Worm (Caenorhabditis elegans) whole organism, L2 larva: ENCODE data around the gene cogc-4.

Experiments
- C34F6.9 ChIP-seq: fragments of 150-350 bp; optimal IDR thresholded peaks from 2 replicates; lab custom pipeline; 2014; ENCODE audit warnings: missing biosample characterization, missing genetic modification characterization
- F13H6.1 ChIP-seq: sonication (generic microtip); optimal IDR thresholded peaks from 2 replicates; lab custom pipeline; 2016; ENCODE audit warnings: missing genetic modification characterization, missing compliant biosample characterization
- R02D3.7 ChIP-seq: fragments of 150-350 bp; optimal IDR thresholded peaks from 2 replicates; lab custom pipeline; 2014; ENCODE audit warnings: missing biosample characterization, missing genetic modification characterization
- ZK546.5 ChIP-seq: sonication (generic microtip); optimal IDR thresholded peaks from 2 replicates; lab custom pipeline; 2017; ENCODE audit warnings: missing biosample characterization, missing genetic modification characterization
- alr-1 ChIP-seq: fragments of 150-350 bp; optimal IDR thresholded peaks from 2 replicates; lab custom pipeline; 2014; ENCODE audit warnings: missing biosample characterization, missing genetic modification characterization
- aly-2 ChIP-seq: fragments of 150-350 bp; optimal IDR thresholded peaks from 2 replicates; lab custom pipeline; 2014; ENCODE audit warnings: missing biosample characterization, missing genetic modification characterization
- ama-1 ChIP-seq: fragments of 150-350 bp; optimal IDR thresholded peaks from 2 replicates; lab custom pipeline; 2018; ENCODE audit warnings: inconsistent platforms
- blmp-1 ChIP-seq: sonication (generic microtip); optimal IDR thresholded peaks from 2 replicates; lab custom pipeline; 2017; ENCODE audit warnings: missing genetic modification characterization, mild to moderate bottlenecking, missing compliant biosample characterization, antibody characterized with exemption, moderate library complexity; ENCODE audit not compliant: insufficient read depth
- ceh-82 ChIP-seq: fragments of 150-350 bp; optimal IDR thresholded peaks from 2 replicates; lab custom pipeline; 2014; ENCODE audit warnings: missing biosample characterization, missing genetic modification characterization
- crh-2 ChIP-seq: sonication (generic microtip); optimal IDR thresholded peaks from 2 replicates; lab custom pipeline; 2017; ENCODE audit warnings: missing biosample characterization, missing genetic modification characterization
- dmd-4 ChIP-seq: sonication (generic microtip); optimal IDR thresholded peaks from 2 replicates; lab custom pipeline; 2017; ENCODE audit warnings: missing biosample characterization, missing genetic modification characterization
- egl-27 ChIP-seq: sonication (generic microtip); optimal IDR thresholded peaks from 3 replicates; lab custom pipeline; 2017; ENCODE audit warnings: missing biosample characterization, missing genetic modification reagents, missing genetic modification characterization
- elt-1 ChIP-seq: fragments of 150-350 bp; optimal IDR thresholded peaks from 2 replicates; lab custom pipeline; 2014; ENCODE audit warnings: missing biosample characterization, missing genetic modification characterization
- elt-3 ChIP-seq: sonication (generic microtip); optimal IDR thresholded peaks from 2 replicates; lab custom pipeline; 2017; ENCODE audit warnings: missing biosample characterization, missing genetic modification characterization
- gmeb-1 ChIP-seq: fragments of 150-350 bp; optimal IDR thresholded peaks from 2 replicates; lab custom pipeline; 2014; ENCODE audit warnings: missing biosample characterization, missing genetic modification characterization
- lin-11 ChIP-seq: fragments of 150-350 bp; sonication (generic microtip); optimal IDR thresholded peaks from 2 replicates; lab custom pipeline; 2014; ENCODE audit warnings: missing biosample characterization, missing genetic modification characterization, inconsistent platforms, mixed read lengths
- lin-13 ChIP-seq: fragments of 150-350 bp; optimal IDR thresholded peaks from 2 replicates; lab custom pipeline; 2014; ENCODE audit warnings: missing biosample characterization, missing genetic modification reagents, missing genetic modification characterization
- lin-39 ChIP-seq: fragments of 150-350 bp; optimal IDR thresholded peaks from 2 replicates; lab custom pipeline; 2014; ENCODE audit warnings: missing biosample characterization, missing genetic modification reagents, missing genetic modification characterization
- lsy-2 ChIP-seq, 2 experiments: fragments of 150-350 bp in 1 of 2; sonication (generic microtip) in 1 of 2; optimal IDR thresholded peaks; 2 replicates each; lab custom pipeline; 2014 to 2017; ENCODE audit warnings: missing biosample characterization in 2 of 2, missing genetic modification characterization in 2 of 2
- mbf-1 ChIP-seq: sonication (generic microtip); optimal IDR thresholded peaks from 2 replicates; lab custom pipeline; 2017; ENCODE audit warnings: missing biosample characterization, missing genetic modification characterization
- mdl-1 ChIP-seq, 2 experiments: fragments of 150-350 bp in 1 of 2; sonication (generic microtip) in 1 of 2; optimal IDR thresholded peaks; 2 replicates each; lab custom pipeline; 2017; ENCODE audit warnings: missing biosample characterization in 2 of 2, missing genetic modification characterization in 2 of 2
- nhr-11 ChIP-seq: fragments of 150-350 bp; optimal IDR thresholded peaks from 2 replicates; lab custom pipeline; 2014; ENCODE audit warnings: missing biosample characterization, missing genetic modification characterization
- nhr-12 ChIP-seq: fragments of 150-350 bp; optimal IDR thresholded peaks from 2 replicates; lab custom pipeline; 2014; ENCODE audit warnings: missing biosample characterization, missing genetic modification characterization
- nhr-129 ChIP-seq: fragments of 150-350 bp; optimal IDR thresholded peaks from 2 replicates; lab custom pipeline; 2014; ENCODE audit warnings: missing biosample characterization, missing genetic modification characterization
- nhr-21 ChIP-seq: fragments of 150-350 bp; optimal IDR thresholded peaks from 2 replicates; lab custom pipeline; 2014; ENCODE audit warnings: missing biosample characterization, missing genetic modification characterization
- nhr-23 ChIP-seq: fragments of 150-350 bp; optimal IDR thresholded peaks from 2 replicates; lab custom pipeline; 2014; ENCODE audit warnings: missing biosample characterization, missing genetic modification reagents, missing genetic modification characterization
- nhr-237 ChIP-seq: fragments of 150-350 bp; optimal IDR thresholded peaks from 2 replicates; lab custom pipeline; 2014; ENCODE audit warnings: missing biosample characterization, missing genetic modification characterization
- nhr-25 ChIP-seq: fragments of 150-350 bp; sonication (generic microtip); optimal IDR thresholded peaks from 3 replicates; lab custom pipeline; 2014; ENCODE audit warnings: missing biosample characterization, missing genetic modification characterization
- nhr-6 ChIP-seq: fragments of 150-350 bp; optimal IDR thresholded peaks from 2 replicates; lab custom pipeline; 2014; ENCODE audit warnings: missing biosample characterization, missing genetic modification characterization
- nhr-77 ChIP-seq: fragments of 150-350 bp; optimal IDR thresholded peaks from 2 replicates; lab custom pipeline; 2014; ENCODE audit warnings: missing biosample characterization, missing genetic modification characterization
- peb-1 ChIP-seq: fragments of 150-350 bp; optimal IDR thresholded peaks from 2 replicates; lab custom pipeline; 2014; ENCODE audit warnings: missing biosample characterization, missing genetic modification characterization
- skn-1 ChIP-seq: sonication (generic microtip); optimal IDR thresholded peaks from 2 replicates; lab custom pipeline; 2017; ENCODE audit warnings: missing biosample characterization, missing genetic modification characterization
- sma-3 ChIP-seq: sonication (generic microtip); optimal IDR thresholded peaks from 2 replicates; lab custom pipeline; 2016; ENCODE audit warnings: missing genetic modification reagents, missing genetic modification characterization, missing compliant biosample characterization
- sma-9 ChIP-seq, 2 experiments: fragments of 150-350 bp in 1 of 2; sonication (generic microtip) in 1 of 2; optimal IDR thresholded peaks; 2 replicates each; lab custom pipeline; 2014 to 2016; ENCODE audit warnings: missing genetic modification characterization in 2 of 2, mild to moderate bottlenecking in 1 of 2, missing biosample characterization in 1 of 2, missing compliant biosample characterization in 1 of 2, missing genetic modification reagents in 1 of 2, moderate library complexity in 1 of 2
- snpc-4 ChIP-seq: fragments of 150-350 bp; optimal IDR thresholded peaks from 2 replicates; lab custom pipeline; 2014; ENCODE audit warnings: missing biosample characterization, missing genetic modification characterization
- unc-39 ChIP-seq: fragments of 150-350 bp; optimal IDR thresholded peaks from 2 replicates; lab custom pipeline; 2014; ENCODE audit warnings: missing biosample characterization, missing genetic modification characterization
- unc-55 ChIP-seq: fragments of 150-350 bp; sonication (generic microtip); optimal IDR thresholded peaks from 3 replicates; lab custom pipeline; 2014; ENCODE audit warnings: missing biosample characterization, missing genetic modification reagents, missing genetic modification characterization
- zag-1 ChIP-seq: fragments of 150-350 bp; optimal IDR thresholded peaks from 2 replicates; lab custom pipeline; 2014; ENCODE audit warnings: missing biosample characterization, missing genetic modification characterization
- ztf-1 ChIP-seq: fragments of 200-800 bp; sonication (Bioruptor generic); conservative IDR thresholded peaks from 2 replicates; pipeline ENCODE4 v1.3.6; 2022; ENCODE audit warnings: missing genetic modification characterization, missing compliant biosample characterization
- ztf-11 ChIP-seq: sonication (generic microtip); optimal IDR thresholded peaks from 2 replicates; lab custom pipeline; 2017; ENCODE audit warnings: missing biosample characterization, missing genetic modification characterization

Gene cogc-4

ce11 chrII:1397703-1398102 is 5.5 kb upstream of the cogc-4 start, which contains the start of gene F54D12.8:
Gene F54D12.8 (minus strand): TSS chrII:1398038.
- TF ChIP-seq ztf-11 (tag; lab: Kevin White, UChicago), result no peak
- no peak for TF ChIP-seq sma-9 (GFP tag; optimal IDR thresholded peaks at IDR 0.05; lab: Kevin White, UChicago)
- TF ChIP-seq sma-9 (tag; optimal IDR thresholded peaks at IDR 0.05; lab: Kevin White, UChicago), result no peak
- no peak for TF ChIP-seq crh-2 (tag; lab: Kevin White, UChicago)
- no peak for TF ChIP-seq unc-39 (tag; lab: Kevin White, UChicago)
- TF ChIP-seq elt-1 (tag; lab: Kevin White, UChicago), result no peak

DNA sequence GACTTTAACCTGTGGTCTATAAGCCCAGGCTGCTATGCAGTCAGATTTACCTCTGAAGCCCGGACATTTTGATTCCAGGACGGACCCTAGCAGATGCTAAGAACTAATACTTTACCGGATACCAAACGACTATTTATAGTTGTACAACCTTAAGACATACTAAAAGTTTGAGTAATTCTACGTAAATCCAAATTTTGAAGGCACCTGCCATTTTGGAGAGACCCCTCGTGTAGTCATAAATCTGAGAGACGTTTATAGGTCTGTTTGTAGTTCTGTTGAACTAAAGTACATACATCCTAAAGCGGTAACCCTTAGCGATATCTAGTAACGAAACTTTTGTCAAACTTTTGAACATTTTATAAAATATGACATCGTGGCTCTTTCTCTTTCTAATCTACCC is 4.8 kb upstream of the cogc-4 start, which contains the start of gene F54D12.2:
F54D12.2 (plus strand) TSS at position 301 of the 400 bp plus-strand sequence.
- no peak for TF ChIP-seq lin-39
- TF ChIP-seq C34F6.9 (tag; lab: Kevin White, UChicago), result no peak
- TF ChIP-seq elt-3, result no peak
- no peak for TF ChIP-seq nhr-21 (tag; lab: Kevin White, UChicago)
- no peak for TF ChIP-seq zag-1
- no peak for TF ChIP-seq nhr-25 (tag; lab: Kevin White, UChicago)
- no peak for TF ChIP-seq R02D3.7 (tag; lab: Kevin White, UChicago)
- TF ChIP-seq nhr-6 (tag; lab: Kevin White, UChicago), result no peak
- no peak for TF ChIP-seq nhr-129 (tag; lab: Kevin White, UChicago)
- no peak for TF ChIP-seq dmd-4 (tag; lab: Kevin White, UChicago)
- TF ChIP-seq, all 48 proteins: peak for 0

DNA sequence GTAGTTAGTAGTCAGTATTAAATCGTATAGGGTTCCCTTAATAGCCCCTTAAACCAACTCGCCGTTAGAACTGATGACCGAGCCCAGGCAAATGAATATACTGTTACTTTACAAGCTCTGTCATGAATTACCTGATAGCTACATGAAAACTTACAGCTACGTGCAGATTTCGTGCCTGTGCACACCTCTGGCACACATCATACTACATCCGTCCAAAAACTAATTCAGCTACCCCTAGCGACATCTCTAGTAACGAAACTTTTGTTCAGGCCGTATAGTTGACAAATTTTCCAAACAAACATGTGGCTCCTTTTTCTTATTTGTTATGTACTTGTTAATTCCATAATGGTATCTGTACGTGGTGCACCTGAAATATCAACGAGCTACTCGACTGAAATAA is 3.1 kb upstream of the cogc-4 start, which contains the start of gene F54D12.1:
F54D12.1 (plus strand) TSS at position 301 of the 400 bp plus-strand sequence.
- TF ChIP-seq unc-39 (tag; lab: Kevin White, UChicago) (no peak), blmp-1 (no peak), ztf-1 (GFP tag; lab: Robert Waterston, UW) (no peak), lin-11 (tag; lab: Kevin White, UChicago) (no peak), lin-13 (GFP tag; lab: Kevin White, UChicago) (no peak), skn-1 (tag; lab: Kevin White, UChicago) (no peak), elt-1 (tag; lab: Kevin White, UChicago) (no peak), aly-2 (tag; lab: Kevin White, UChicago) (no peak), nhr-129 (tag; lab: Kevin White, UChicago) (no peak), crh-2 (tag; lab: Kevin White, UChicago) (no peak), nhr-6 (tag; lab: Kevin White, UChicago) (no peak), nhr-21 (tag; lab: Kevin White, UChicago) (no peak), ZK546.5 (tag; lab: Kevin White, UChicago) (no peak)
- TF ChIP-seq, all 48 proteins: peak for 0

DNA sequence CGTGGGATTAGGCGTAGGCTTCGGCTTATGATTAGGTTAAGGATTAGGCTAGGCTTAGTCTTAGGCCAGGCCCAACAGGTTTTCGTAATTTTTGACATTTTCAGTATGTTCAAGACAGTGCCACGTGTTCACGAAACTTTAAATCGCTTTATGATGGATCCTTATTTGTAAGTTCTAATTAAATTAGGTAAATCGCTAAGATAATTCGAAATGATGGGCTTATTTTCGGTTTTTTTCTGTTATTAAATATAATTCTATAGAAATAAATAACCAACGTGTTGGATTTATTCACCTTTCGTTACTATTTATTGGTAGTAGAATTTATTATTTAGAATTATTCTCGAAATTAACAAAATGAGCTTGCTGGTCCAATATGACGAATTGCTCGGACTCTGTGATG is 1.8 kb upstream of the cogc-4 start, which contains the start of gene Y51H7C.8:
Y51H7C.8 (plus strand) TSS at position 301 of the 400 bp plus-strand sequence.
- no peak for TF ChIP-seq ama-1 (lab: Kevin White, UChicago)
- no peak for TF ChIP-seq ceh-82 (tag; lab: Kevin White, UChicago)
- no peak for TF ChIP-seq mbf-1 (tag; lab: Kevin White, UChicago)
- TF ChIP-seq ZK546.5 (tag; lab: Kevin White, UChicago), result no peak
- no peak for TF ChIP-seq lsy-2 (tag; optimal IDR thresholded peaks at IDR 0.05; lab: Kevin White, UChicago)
- no peak for TF ChIP-seq F13H6.1
- TF ChIP-seq egl-27, result no peak
- TF ChIP-seq nhr-11 (tag; lab: Kevin White, UChicago), result no peak
- TF ChIP-seq aly-2 (tag; lab: Kevin White, UChicago), result no peak
- no peak for TF ChIP-seq lin-13 (GFP tag; lab: Kevin White, UChicago)
- TF ChIP-seq elt-1 (tag; lab: Kevin White, UChicago), result no peak
- no peak for TF ChIP-seq nhr-25 (tag; lab: Kevin White, UChicago)
- TF ChIP-seq lin-11 (tag; lab: Kevin White, UChicago), result no peak
- TF ChIP-seq, all 48 proteins: peak for 0

ce11 chrII:1402167-1402619 is 1.0 kb upstream of the cogc-4 start, which contains the start of gene Y51H7C.7:
Gene Y51H7C.7 (plus strand): TSS chrII:1402569.
- TF ChIP-seq gmeb-1 (tag; lab: Kevin White, UChicago) (peak; percentile 80), lin-11 (tag; lab: Kevin White, UChicago) (no peak), elt-1 (tag; lab: Kevin White, UChicago) (no peak), nhr-21 (tag; lab: Kevin White, UChicago) (no peak), mdl-1 (tag; optimal IDR thresholded peaks at IDR 0.05; lab: Kevin White, UChicago) (no peak), nhr-11 (tag; lab: Kevin White, UChicago) (no peak), unc-55 (peak; percentile 72), nhr-77 (tag; lab: Kevin White, UChicago) (no peak), nhr-237 (tag; lab: Kevin White, UChicago) (no peak), lsy-2 (tag; optimal IDR thresholded peaks at IDR 0.05; lab: Kevin White, UChicago) (peak in 1 of 2 experiments; percentile 75), nhr-12 (tag; lab: Kevin White, UChicago) (no peak), sma-3 (GFP tag; lab: Kevin White, UChicago) (peak; percentile 7), elt-3 (no peak), F13H6.1 (peak; percentile 46), sma-9 (GFP tag; optimal IDR thresholded peaks at IDR 0.05; lab: Kevin White, UChicago) (peak; percentile 23), sma-9 (tag; optimal IDR thresholded peaks at IDR 0.05; lab: Kevin White, UChicago) (no peak), mbf-1 (tag; lab: Kevin White, UChicago) (no peak), aly-2 (tag; lab: Kevin White, UChicago) (no peak), C34F6.9 (tag; lab: Kevin White, UChicago) (peak; percentile 70), snpc-4 (tag; lab: Kevin White, UChicago) (peak; percentile 8), ztf-1 (GFP tag; lab: Robert Waterston, UW) (no peak), peb-1 (no peak), alr-1 (tag; lab: Kevin White, UChicago) (no peak), ama-1 (lab: Kevin White, UChicago) (no peak), nhr-23 (tag; lab: Kevin White, UChicago) (no peak), ZK546.5 (tag; lab: Kevin White, UChicago) (no peak), egl-27 (no peak), crh-2 (tag; lab: Kevin White, UChicago) (no peak)
